Worm (Caenorhabditis elegans): ENCODE measurements around the gene plpp-1.3.

ce11 chrX:10686487-10686886 is 8.6 kb upstream of the plpp-1.3 start:
- TF ChIP-seq zip-4 (GFP tag; optimal IDR thresholded peaks at IDR 0.05) (no peak), nhr-77 (tag; optimal IDR thresholded peaks at IDR 0.05) (no peak), egl-27 (tag; optimal IDR thresholded peaks at IDR 0.05) (no peak), nhr-12 (tag; optimal IDR thresholded peaks at IDR 0.05) (no peak), mdl-1 (tag; optimal IDR thresholded peaks at IDR 0.05) (no peak), zag-1 (tag; optimal IDR thresholded peaks at IDR 0.05) (no peak), pqm-1 (tag; optimal IDR thresholded peaks at IDR 0.05) (no peak), nhr-76 (tag; optimal IDR thresholded peaks at IDR 0.05) (no peak), isw-1 (GFP tag; IDR thresholded peaks at IDR 0.05) (no peak), F16B12.6 (tag; optimal IDR thresholded peaks at IDR 0.05) (no peak), skn-1 (tag; optimal IDR thresholded peaks at IDR 0.05) (no peak), lir-3 (tag; optimal IDR thresholded peaks at IDR 0.05; ENCODE audit: poor library complexity) (no peak)
